Worm (Caenorhabditis elegans): Measurements from ENCODE around the gene Y38E10A.8.

DNA sequence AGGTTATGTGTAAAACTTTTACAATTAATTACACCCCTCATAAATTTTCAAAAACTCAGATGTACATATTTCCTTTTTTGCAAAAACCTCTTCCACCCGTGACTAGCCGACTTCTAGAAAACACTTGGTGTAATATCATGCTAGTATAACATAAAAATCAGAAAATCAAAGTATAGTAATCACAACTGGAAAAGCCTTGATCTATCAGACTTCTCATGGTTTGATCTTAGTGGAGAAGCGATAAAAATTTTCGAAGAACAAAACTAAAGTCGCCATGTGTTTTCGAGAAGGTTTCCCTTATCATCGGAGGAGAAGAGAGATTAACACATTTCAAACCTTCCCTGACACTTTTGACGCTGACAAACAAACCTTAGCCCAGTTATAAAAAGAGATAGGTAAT lies 21.6 kb downstream of the Y38E10A.8 start, which contains the start of gene nspe-5:
- no peak for TF ChIP-seq ceh-82 (tag; optimal IDR thresholded peaks at IDR 0.05)
- TF ChIP-seq unc-39 (tag; optimal IDR thresholded peaks at IDR 0.05), result no peak
- TF ChIP-seq lsy-2 (tag; optimal IDR thresholded peaks at IDR 0.05), result no peak
- TF ChIP-seq Y55F3AM.14 (GFP tag; optimal IDR thresholded peaks at IDR 0.05), result no peak
- TF ChIP-seq unc-55 (GFP tag; optimal IDR thresholded peaks at IDR 0.05), result no peak
- TF ChIP-seq alr-1 (tag; optimal IDR thresholded peaks at IDR 0.05), result no peak
- no peak for TF ChIP-seq nhr-10 (tag; optimal IDR thresholded peaks at IDR 0.05)
- TF ChIP-seq aly-2 (tag; optimal IDR thresholded peaks at IDR 0.05), result no peak
- no peak for TF ChIP-seq ZK546.5 (tag; optimal IDR thresholded peaks at IDR 0.05)

Measured in whole organism, L2 larva.